Worm (Caenorhabditis elegans) whole organism, L1 larva: ENCODE measurements around the gene R04A9.1.

Experiments
- C04F5.9 ChIP-seq: sonication (generic microtip); optimal IDR thresholded peaks from 2 replicates; lab custom pipeline; 2016; ENCODE audit warnings: missing genetic modification characterization, missing compliant biosample characterization
- F16B12.6 ChIP-seq: fragments of 150-350 bp; optimal IDR thresholded peaks from 2 replicates; lab custom pipeline; 2014; ENCODE audit warnings: missing biosample characterization, missing genetic modification characterization
- aha-1 ChIP-seq: fragments of 150-350 bp; optimal IDR thresholded peaks from 2 replicates; lab custom pipeline; 2014; ENCODE audit warnings: missing biosample characterization, missing genetic modification characterization
- ama-1 ChIP-seq: fragments of 150-350 bp; optimal IDR thresholded peaks from 2 replicates; lab custom pipeline; 2014
- blmp-1 ChIP-seq: fragments of 150-350 bp; optimal IDR thresholded peaks from 2 replicates; lab custom pipeline; 2014; ENCODE audit warnings: missing biosample characterization, missing genetic modification characterization
- ceh-63 ChIP-seq: fragments of 200-800 bp; sonication (Bioruptor generic); optimal IDR thresholded peaks from 2 replicates; lab custom pipeline; 2018; ENCODE audit warnings: mild to moderate bottlenecking, missing genetic modification characterization, missing compliant biosample characterization
- ceh-8 ChIP-seq: fragments of 200-800 bp; sonication (Bioruptor generic); optimal IDR thresholded peaks from 2 replicates; lab custom pipeline; 2018; ENCODE audit warnings: mild to moderate bottlenecking, missing genetic modification characterization, moderate library complexity, missing compliant biosample characterization
- ceh-90 ChIP-seq: sonication (generic microtip); optimal IDR thresholded peaks from 2 replicates; lab custom pipeline; 2016; ENCODE audit warnings: missing genetic modification characterization, missing compliant biosample characterization
- dpl-1 ChIP-seq, 3 experiments: fragments of 150-350 bp in 2 of 3; sonication (generic microtip) in 1 of 3; optimal IDR thresholded peaks; 2 replicates each; lab custom pipeline; 2014 to 2017; ENCODE audit warnings: missing biosample characterization in 3 of 3, missing genetic modification characterization in 3 of 3, missing genetic modification reagents in 3 of 3
- efl-1 ChIP-seq, 4 experiments: fragments of 150-350 bp; optimal IDR thresholded peaks in 3 of 4; peaks in 1 of 4; 1 replicate in 1 of 4; 2 replicates in 3 of 4; lab custom pipeline; 2014; ENCODE audit warnings: missing biosample characterization in 2 of 4, missing genetic modification characterization in 2 of 4, missing genetic modification reagents in 2 of 4
- efl-3 ChIP-seq: fragments of 200-800 bp; sonication (Bioruptor generic); optimal IDR thresholded peaks from 2 replicates; lab custom pipeline; 2018; ENCODE audit warnings: mild to moderate bottlenecking, missing genetic modification characterization, missing compliant biosample characterization
- elt-2 ChIP-seq: sonication (generic microtip); optimal IDR thresholded peaks from 2 replicates; lab custom pipeline; 2016; ENCODE audit warnings: missing genetic modification characterization, mild to moderate bottlenecking, inconsistent platforms, missing compliant biosample characterization, missing genetic modification reagents
- elt-3 ChIP-seq, 6 experiments: fragments of 150-350 bp in 1 of 6; sonication (generic microtip); optimal IDR thresholded peaks; 2 replicates each; lab custom pipeline; 2017 to 2018; ENCODE audit warnings: missing biosample characterization in 6 of 6, missing genetic modification characterization in 6 of 6, inconsistent platforms in 1 of 6
- hlh-4 ChIP-seq: sonication (generic microtip); optimal IDR thresholded peaks from 2 replicates; lab custom pipeline; 2016; ENCODE audit warnings: mild to moderate bottlenecking, missing genetic modification characterization, missing compliant biosample characterization
- jun-1 ChIP-seq: fragments of 150-350 bp; optimal IDR thresholded peaks from 2 replicates; lab custom pipeline; 2014; ENCODE audit warnings: missing biosample characterization, missing genetic modification reagents, missing genetic modification characterization
- lin-15B ChIP-seq: fragments of 150-350 bp; sonication (generic microtip); optimal IDR thresholded peaks from 3 replicates; lab custom pipeline; 2014; ENCODE audit warnings: missing biosample characterization, missing genetic modification characterization
- lin-39 ChIP-seq: fragments of 150-350 bp; optimal IDR thresholded peaks from 2 replicates; lab custom pipeline; 2014; ENCODE audit warnings: missing biosample characterization, missing genetic modification reagents, missing genetic modification characterization
- lsy-2 ChIP-seq, 2 experiments: fragments of 150-350 bp; optimal IDR thresholded peaks; 2 replicates each; lab custom pipeline; 2014; ENCODE audit warnings: missing biosample characterization in 2 of 2, missing genetic modification characterization in 2 of 2
- mep-1 ChIP-seq: fragments of 150-350 bp; optimal IDR thresholded peaks from 2 replicates; lab custom pipeline; 2014; ENCODE audit warnings: missing biosample characterization, missing genetic modification characterization
- nhr-11 ChIP-seq: fragments of 150-350 bp; optimal IDR thresholded peaks from 2 replicates; lab custom pipeline; 2014; ENCODE audit warnings: missing biosample characterization, missing genetic modification characterization
- nhr-12 ChIP-seq: sonication (generic microtip); optimal IDR thresholded peaks from 2 replicates; lab custom pipeline; 2017; ENCODE audit warnings: missing biosample characterization, missing genetic modification characterization
- nhr-20 ChIP-seq: sonication (generic microtip); optimal IDR thresholded peaks from 2 replicates; lab custom pipeline; 2016; ENCODE audit warnings: mild to moderate bottlenecking, missing genetic modification characterization, missing compliant biosample characterization
- nhr-47 ChIP-seq: sonication (generic microtip); optimal IDR thresholded peaks from 2 replicates; lab custom pipeline; 2016; ENCODE audit warnings: mild to moderate bottlenecking, missing genetic modification characterization, moderate library complexity, missing compliant biosample characterization
- nhr-71 ChIP-seq: sonication (generic microtip); optimal IDR thresholded peaks from 2 replicates; lab custom pipeline; 2016; ENCODE audit warnings: mild to moderate bottlenecking, missing genetic modification characterization, moderate library complexity, missing compliant biosample characterization
- nhr-76 ChIP-seq: sonication (generic microtip); optimal IDR thresholded peaks from 2 replicates; lab custom pipeline; 2017; ENCODE audit warnings: missing biosample characterization, missing genetic modification characterization
- nhr-84 ChIP-seq: sonication (generic microtip); optimal IDR thresholded peaks from 2 replicates; lab custom pipeline; 2017; ENCODE audit warnings: missing biosample characterization, missing genetic modification characterization
- nhr-85 ChIP-seq: sonication (generic microtip); peaks from one replicate; lab custom pipeline; 2016; ENCODE audit warnings: missing genetic modification characterization, inconsistent platforms, missing compliant biosample characterization
- nhr-90 ChIP-seq: sonication (generic microtip); optimal IDR thresholded peaks from 2 replicates; lab custom pipeline; 2016; ENCODE audit warnings: mild to moderate bottlenecking, missing genetic modification characterization, missing compliant biosample characterization; ENCODE audit not compliant: poor library complexity
- pag-3 ChIP-seq: sonication (generic microtip); optimal IDR thresholded peaks from 2 replicates; lab custom pipeline; 2017; ENCODE audit warnings: missing genetic modification characterization, mild to moderate bottlenecking, missing compliant biosample characterization, antibody characterized with exemption, borderline replicate concordance; ENCODE audit not compliant: insufficient read depth
- pqm-1 ChIP-seq: sonication (generic microtip); optimal IDR thresholded peaks from 3 replicates; lab custom pipeline; 2017; ENCODE audit warnings: missing biosample characterization, missing genetic modification characterization
- rnt-1 ChIP-seq: sonication (generic microtip); optimal IDR thresholded peaks from 2 replicates; lab custom pipeline; 2016; ENCODE audit warnings: mild to moderate bottlenecking, missing genetic modification characterization, moderate library complexity, missing compliant biosample characterization
- snu-23 ChIP-seq: sonication (generic microtip); optimal IDR thresholded peaks from 2 replicates; lab custom pipeline; 2016; ENCODE audit warnings: missing genetic modification characterization, missing compliant biosample characterization
- sox-4 ChIP-seq: sonication (generic microtip); optimal IDR thresholded peaks from 2 replicates; lab custom pipeline; 2016; ENCODE audit warnings: missing genetic modification characterization, missing compliant biosample characterization
- sup-37 ChIP-seq: fragments of 200-800 bp; sonication (Bioruptor generic); optimal IDR thresholded peaks from 2 replicates; lab custom pipeline; 2018; ENCODE audit warnings: mild to moderate bottlenecking, missing genetic modification characterization, missing compliant biosample characterization
- swsn-7 ChIP-seq: sonication (generic microtip); optimal IDR thresholded peaks from 2 replicates; lab custom pipeline; 2016; ENCODE audit warnings: missing genetic modification characterization, missing compliant biosample characterization
- tbx-2 ChIP-seq: sonication (generic microtip); optimal IDR thresholded peaks from 2 replicates; lab custom pipeline; 2016; ENCODE audit warnings: missing genetic modification characterization, missing compliant biosample characterization
- tlp-1 ChIP-seq: fragments of 150-350 bp; optimal IDR thresholded peaks from 2 replicates; lab custom pipeline; 2014; ENCODE audit warnings: missing biosample characterization, missing genetic modification characterization
- unc-30 ChIP-seq: sonication (generic microtip); optimal IDR thresholded peaks from 2 replicates; lab custom pipeline; 2017; ENCODE audit warnings: missing biosample characterization, missing genetic modification characterization
- unc-62 ChIP-seq: fragments of 150-350 bp; optimal IDR thresholded peaks from 2 replicates; lab custom pipeline; 2014; ENCODE audit warnings: missing biosample characterization, missing genetic modification reagents, missing genetic modification characterization
- vab-15 ChIP-seq: sonication (generic microtip); optimal IDR thresholded peaks from 2 replicates; lab custom pipeline; 2017; ENCODE audit warnings: missing genotype, mild to moderate bottlenecking, missing genetic modification characterization, missing compliant biosample characterization
- xbp-1 ChIP-seq: sonication (generic microtip); optimal IDR thresholded peaks from 2 replicates; lab custom pipeline; 2016; ENCODE audit warnings: missing genetic modification characterization, missing compliant biosample characterization
- zag-1 ChIP-seq: fragments of 150-350 bp; optimal IDR thresholded peaks from 2 replicates; lab custom pipeline; 2014; ENCODE audit warnings: missing biosample characterization, missing genetic modification characterization
- zip-4 ChIP-seq: fragments of 200-800 bp; sonication (Bioruptor generic); optimal IDR thresholded peaks from 2 replicates; lab custom pipeline; 2018; ENCODE audit warnings: mild to moderate bottlenecking, missing genetic modification characterization, moderate library complexity, missing compliant biosample characterization
- ztf-4 ChIP-seq: fragments of 150-350 bp; optimal IDR thresholded peaks from 2 replicates; lab custom pipeline; 2014; ENCODE audit warnings: missing biosample characterization, missing genetic modification characterization

The R04A9.1 gene

DNA sequence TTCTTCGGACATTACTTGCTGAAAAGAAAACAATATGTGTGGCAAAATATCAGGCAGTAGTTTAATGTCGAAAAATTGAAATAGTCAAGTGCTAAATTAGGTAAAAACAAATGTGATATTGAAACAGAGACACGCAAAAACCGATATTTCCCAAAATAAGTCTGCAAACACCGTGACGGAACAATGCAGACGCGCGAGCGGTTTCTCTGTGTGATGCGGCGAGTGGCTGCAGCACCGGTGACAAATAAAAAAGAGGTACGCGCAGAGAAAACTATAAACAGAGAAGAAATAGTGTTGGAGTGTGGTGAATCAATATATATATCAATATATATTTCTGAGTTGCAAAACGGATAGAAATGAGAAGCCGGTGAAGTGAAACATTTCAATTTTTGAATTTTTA is 22.0 kb upstream of the R04A9.1 start, which contains the start of gene ife-2 (continued):
- TF ChIP-seq nhr-90 (tag; lab: Kevin White, UChicago) (peak; percentile 75), jun-1 (tag; lab: Kevin White, UChicago) (peak; percentile 54), tlp-1 (tag; lab: Kevin White, UChicago) (no peak), zip-4 (GFP tag; lab: Kevin White, UChicago) (peak; percentile 7), ceh-8 (GFP tag; lab: Kevin White, UChicago) (no peak), unc-30 (tag; lab: Kevin White, UChicago) (no peak), pag-3 (tag; lab: Kevin White, UChicago) (no peak), elt-2 (tag; lab: Kevin White, UChicago) (peak; percentile 26), hlh-4 (tag; lab: Kevin White, UChicago) (no peak), nhr-71 (peak; percentile 77), nhr-20 (tag; lab: Kevin White, UChicago) (peak; percentile 81), ama-1 (no peak), tbx-2 (tag; lab: Kevin White, UChicago) (peak; percentile 74), F16B12.6 (tag; lab: Kevin White, UChicago) (peak; percentile 96), blmp-1 (tag; lab: Kevin White, UChicago) (peak; percentile 61), lin-39 (tag; lab: Kevin White, UChicago) (no peak), nhr-84 (tag; lab: Kevin White, UChicago) (no peak), nhr-85 (tag; lab: Kevin White, UChicago) (peak; percentile 74), zag-1 (tag; lab: Kevin White, UChicago) (no peak), snu-23 (GFP tag; lab: Kevin White, UChicago) (peak; percentile 88), xbp-1 (tag; lab: Kevin White, UChicago) (peak; percentile 69), ceh-63 (no peak), unc-62 (GFP tag; lab: Kevin White, UChicago) (no peak), nhr-76 (tag; lab: Kevin White, UChicago) (no peak), aha-1 (tag; lab: Kevin White, UChicago) (no peak), ceh-90 (tag; lab: Kevin White, UChicago) (no peak), dpl-1 (GFP tag; optimal IDR thresholded peaks at IDR 0.05; lab: Kevin White, UChicago) (peak; percentile 55 to 78 (median 76)), swsn-7 (tag; lab: Kevin White, UChicago) (peak; percentile 74), pqm-1 (tag; lab: Kevin White, UChicago) (no peak), sox-4 (no peak), mep-1 (tag; lab: Kevin White, UChicago) (peak; percentile 90), efl-1 (optimal IDR thresholded peaks at IDR 0.05; lab: Kevin White, UChicago) (peak; percentile 52 to 58), efl-1 (GFP tag; optimal IDR thresholded peaks at IDR 0.05 in 1 of 2; lab: Kevin White, UChicago) (peak; percentile 51 to 94), C04F5.9 (tag; lab: Kevin White, UChicago) (peak; percentile 10), rnt-1 (tag; lab: Kevin White, UChicago) (peak; percentile 60), elt-3 (tag; optimal IDR thresholded peaks at IDR 0.05; lab: Kevin White, UChicago) (peak in 1 of 6 experiments; percentile 47), vab-15 (tag; lab: Kevin White, UChicago) (no peak), nhr-12 (tag; lab: Kevin White, UChicago) (no peak), sup-37 (GFP tag; lab: Kevin White, UChicago) (peak; percentile 44), ztf-4 (tag; lab: Kevin White, UChicago) (peak; percentile 1), nhr-47 (tag; lab: Kevin White, UChicago) (peak; percentile 76), lin-15B (tag; lab: Kevin White, UChicago) (no peak), lsy-2 (tag; optimal IDR thresholded peaks at IDR 0.05; lab: Kevin White, UChicago) (peak; percentile 70 to 75), nhr-11 (no peak), efl-3 (GFP tag; lab: Kevin White, UChicago) (no peak)
